Worm (Caenorhabditis elegans) whole organism, young adult: ENCODE results near the gene fipr-25.

ENCODE experiments used
- dpl-1 ChIP-seq: fragments of 150-350 bp; optimal IDR thresholded peaks from 2 replicates; lab custom pipeline; 2014; ENCODE audit warnings: missing biosample characterization, missing genetic modification reagents, missing genetic modification characterization
- nfya-1 ChIP-seq: sonication (generic microtip); optimal IDR thresholded peaks from 2 replicates; lab custom pipeline; 2017; ENCODE audit warnings: antibody characterized with exemption, missing compliant biosample characterization, missing genetic modification characterization, borderline replicate concordance; ENCODE audit not compliant: insufficient read depth

ce11 chrV:1945875-1946274 lies 11.3 kb upstream of the fipr-25 start:
- TF ChIP-seq nfya-1, result no peak
- TF ChIP-seq dpl-1 (GFP tag; lab: Kevin White, UChicago), result no peak
